Fruit fly (Drosophila melanogaster): Measurements from ENCODE around the gene RpL34a.
A peak's percentile ranks its signal among the peaks of the same experiment; 100 is the strongest.

Gene RpL34a

DNA sequence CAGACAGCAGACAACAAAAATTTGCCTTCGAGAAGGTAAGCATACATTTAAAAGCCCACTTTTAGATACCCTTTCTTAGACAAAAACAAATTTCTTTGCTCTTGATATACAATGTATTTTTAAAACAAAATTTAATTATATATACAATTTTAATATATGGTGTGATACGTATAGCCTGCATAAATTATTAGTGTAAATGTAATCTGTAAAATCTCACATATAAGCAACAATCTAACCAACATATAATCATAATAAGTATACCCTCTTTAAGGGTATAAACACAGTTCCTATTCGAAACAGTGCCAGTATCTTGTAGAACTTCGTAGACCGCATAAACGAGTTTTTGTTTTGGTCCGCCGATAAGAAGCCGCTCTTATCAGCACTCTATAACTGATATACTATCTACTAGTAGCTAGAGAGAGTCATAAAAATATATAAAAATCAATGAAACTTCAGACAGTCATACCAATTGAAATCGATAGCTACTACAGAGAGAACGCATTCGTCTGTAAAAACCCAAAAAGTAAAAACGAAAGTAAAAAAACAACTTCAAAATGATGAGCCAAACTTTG is 44.7 kb downstream of the RpL34a start, which contains the start of gene Kaz-m1 (continued):
- no peak for TF ChIP-seq Bdp1 (GFP tag; optimal IDR thresholded peaks at IDR 0.05)
- TF ChIP-seq CG14050 (GFP tag; IDR thresholded peaks at IDR 0.05) = no peak
- TF ChIP-seq CG10321 (GFP tag; IDR thresholded peaks at IDR 0.05) = no peak
- TF ChIP-seq CG5245 (GFP tag; optimal IDR thresholded peaks at IDR 0.05) = no peak
- TF ChIP-seq Deaf1 (tag; optimal IDR thresholded peaks at IDR 0.05) = peak; percentile 56
- no peak for TF ChIP-seq hbn (GFP tag; IDR thresholded peaks at IDR 0.05; ENCODE audit: partially characterized antibody)
- peak; percentile 26 for TF ChIP-seq zen (tag; optimal IDR thresholded peaks at IDR 0.05)
- TF ChIP-seq Trl (optimal IDR thresholded peaks at IDR 0.05) = no peak
- no peak for TF ChIP-seq Trl (GFP tag; optimal IDR thresholded peaks at IDR 0.05)
- TF ChIP-seq YL-1 (GFP tag; optimal IDR thresholded peaks at IDR 0.05) = no peak
- TF ChIP-seq tio (GFP tag; optimal IDR thresholded peaks at IDR 0.05) = no peak
- no peak for TF ChIP-seq CG3163 (GFP tag; optimal IDR thresholded peaks at IDR 0.05)
- peak; percentile 58 for TF ChIP-seq gcm (GFP tag; optimal IDR thresholded peaks at IDR 0.05)
- TF ChIP-seq Doc2 (GFP tag; IDR thresholded peaks at IDR 0.05) = no peak
- no peak for TF ChIP-seq Dfd (GFP tag; optimal IDR thresholded peaks at IDR 0.05)
- 0 out of 2 replicates have a peak, but pooled peaks have one; percentile 28 for TF ChIP-seq stc (GFP tag; IDR thresholded peaks at IDR 0.05)
- TF ChIP-seq pan (optimal IDR thresholded peaks at IDR 0.05) = no peak
- TF ChIP-seq pan (GFP tag; optimal IDR thresholded peaks at IDR 0.05 in 1 of 2, IDR thresholded peaks at IDR 0.05 in 1 of 2) = no peak
- no peak for TF ChIP-seq lilli (GFP tag; optimal IDR thresholded peaks at IDR 0.05)
- TF ChIP-seq HmgZ (tag; optimal IDR thresholded peaks at IDR 0.05) = peak; percentile 39
- TF ChIP-seq CG8359 (GFP tag; optimal IDR thresholded peaks at IDR 0.05; ENCODE audit: borderline replicate concordance) = no peak
- TF ChIP-seq Neu2 (GFP tag; optimal IDR thresholded peaks at IDR 0.05; ENCODE audit: borderline replicate concordance) = no peak
- no peak for TF ChIP-seq CG2116 (GFP tag; optimal IDR thresholded peaks at IDR 0.05)
- no peak for TF ChIP-seq trh (GFP tag; optimal IDR thresholded peaks at IDR 0.05)
- TF ChIP-seq CG7928 (GFP tag; optimal IDR thresholded peaks at IDR 0.05) = no peak
- TF ChIP-seq Fer3 (tag; optimal IDR thresholded peaks at IDR 0.05) = peak; percentile 59
- no peak for TF ChIP-seq CG10274 (GFP tag; optimal IDR thresholded peaks at IDR 0.05)
- TF ChIP-seq Atf6 (GFP tag; IDR thresholded peaks at IDR 0.05) = 0 out of 2 replicates have a peak, but pooled peaks have one; percentile 25
- TF ChIP-seq CG12155 (GFP tag; optimal IDR thresholded peaks at IDR 0.05) = peak; percentile 30
- TF ChIP-seq danr (GFP tag; IDR thresholded peaks at IDR 0.05) = no peak
- no peak for TF ChIP-seq cato (GFP tag; optimal IDR thresholded peaks at IDR 0.05; ENCODE audit: borderline replicate concordance)
- TF ChIP-seq mirr (GFP tag; optimal IDR thresholded peaks at IDR 0.05) = peak; percentile 4
- TF ChIP-seq Ssrp (tag; optimal IDR thresholded peaks at IDR 0.05) = peak; percentile 57
- TF ChIP-seq Sox100B (GFP tag; optimal IDR thresholded peaks at IDR 0.05) = peak; percentile 44
- TF ChIP-seq CG11247 (GFP tag; IDR thresholded peaks at IDR 0.05) = no peak
- TF ChIP-seq luna (GFP tag; optimal IDR thresholded peaks at IDR 0.05) = no peak
- TF ChIP-seq CHES-1-like (GFP tag; optimal IDR thresholded peaks at IDR 0.05) = no peak
- TF ChIP-seq CG2678 (tag; optimal IDR thresholded peaks at IDR 0.05) = peak; percentile 81
- no peak for TF ChIP-seq jigr1 (GFP tag; IDR thresholded peaks at IDR 0.05)
- 0 out of 2 replicates have a peak, but pooled peaks have one; percentile 11 for TF ChIP-seq H2.0 (GFP tag; IDR thresholded peaks at IDR 0.05)
- TF ChIP-seq bsh (GFP tag; optimal IDR thresholded peaks at IDR 0.05) = peak in 1 of 2 experiments; percentile 78
- TF ChIP-seq cas (GFP tag; IDR thresholded peaks at IDR 0.05) = no peak
- peak; percentile 39 for TF ChIP-seq Med (GFP tag)
- TF ChIP-seq CG4617 (GFP tag; optimal IDR thresholded peaks at IDR 0.05; ENCODE audit: borderline replicate concordance) = no peak
- no peak for TF ChIP-seq dan (GFP tag; IDR thresholded peaks at IDR 0.05)
- TF ChIP-seq CG10654 (GFP tag; optimal IDR thresholded peaks at IDR 0.05) = no peak
- no peak for TF ChIP-seq Dad (GFP tag; optimal IDR thresholded peaks at IDR 0.05)
- no peak for TF ChIP-seq disco-r (GFP tag; optimal IDR thresholded peaks at IDR 0.05)
- no peak for TF ChIP-seq CG9215 (GFP tag; IDR thresholded peaks at IDR 0.05)
- no peak for TF ChIP-seq repo (GFP tag; optimal IDR thresholded peaks at IDR 0.05)
- peak; percentile 42 for TF ChIP-seq CG8388 (GFP tag; optimal IDR thresholded peaks at IDR 0.05)
